Fruit fly (Drosophila melanogaster) whole organism, embryonic: ENCODE measurements around the gene CG14282.

ENCODE experiments used
- BEAF-32 ChIP-seq: fragments of 200-800 bp; sonication (Bioruptor generic); optimal IDR thresholded peaks from 3 replicates; lab custom pipeline; 2017; ENCODE audit warnings: missing biosample characterization, missing genetic modification characterization, mild to moderate bottlenecking, moderate library complexity, missing genetic modification reagents
- BtbVII ChIP-seq: fragments of 200-800 bp; sonication (Bioruptor generic); optimal IDR thresholded peaks from 3 replicates; lab custom pipeline; 2017; ENCODE audit warnings: missing biosample characterization, mild to moderate bottlenecking, missing genetic modification characterization
- CG10147 ChIP-seq: fragments of 200-800 bp; sonication (Bioruptor generic); optimal IDR thresholded peaks from 2 replicates; lab custom pipeline; 2019; ENCODE audit warnings: missing biosample characterization, mild to moderate bottlenecking, missing genetic modification characterization, moderate library complexity
- CG10543 ChIP-seq: fragments of 200-800 bp; sonication (Bioruptor generic); optimal IDR thresholded peaks from 3 replicates; lab custom pipeline; 2017; ENCODE audit warnings: missing biosample characterization, mild to moderate bottlenecking, missing genetic modification characterization, moderate library complexity
- CG13123 ChIP-seq: fragments of 200-800 bp; sonication (Bioruptor generic); optimal IDR thresholded peaks from 2 replicates; lab custom pipeline; 2016; ENCODE audit warnings: missing biosample characterization, missing genetic modification characterization
- CG15696 ChIP-seq: fragments of 200-800 bp; sonication (Bioruptor generic); optimal IDR thresholded peaks from 2 replicates; lab custom pipeline; 2019; ENCODE audit warnings: missing biosample characterization, mild to moderate bottlenecking, missing genetic modification characterization, moderate library complexity
- CG16863 ChIP-seq: fragments of 200-800 bp; sonication (Bioruptor generic); optimal IDR thresholded peaks from 3 replicates; lab custom pipeline; 2016; ENCODE audit warnings: missing biosample characterization, missing genetic modification characterization
- CG1792 ChIP-seq: fragments of 200-800 bp; sonication (Bioruptor generic); optimal IDR thresholded peaks from 2 replicates; lab custom pipeline; 2016; ENCODE audit warnings: missing biosample characterization, missing genetic modification characterization
- CG2202 ChIP-seq: fragments of 200-800 bp; sonication (Bioruptor generic); optimal IDR thresholded peaks from 2 replicates; lab custom pipeline; 2018; ENCODE audit warnings: missing biosample characterization, mild to moderate bottlenecking, missing genetic modification characterization
- CG3407 ChIP-seq: fragments of 200-800 bp; sonication (Bioruptor generic); optimal IDR thresholded peaks from 2 replicates; lab custom pipeline; 2018; ENCODE audit warnings: missing biosample characterization, mild to moderate bottlenecking, missing genetic modification characterization
- CG5953 ChIP-seq: fragments of 200-800 bp; sonication (Bioruptor generic); IDR thresholded peaks from 2 replicates; pipeline ENCODE4 v1.3.6; 2022; ENCODE audit warnings: missing biosample characterization, missing genetic modification characterization
- CG7372 ChIP-seq: fragments of 200-800 bp; sonication (Bioruptor generic); IDR thresholded peaks from 2 replicates; pipeline ENCODE4 v1.3.6; 2022; ENCODE audit warnings: missing biosample characterization, missing genetic modification characterization
- CG7987 ChIP-seq: fragments of 200-800 bp; sonication (Bioruptor generic); optimal IDR thresholded peaks from 2 replicates; lab custom pipeline; 2018; ENCODE audit warnings: missing biosample characterization, mild to moderate bottlenecking, missing genetic modification characterization, moderate library complexity
- CG9609 ChIP-seq: fragments of 200-800 bp; sonication (Bioruptor generic); optimal IDR thresholded peaks from 3 replicates; lab custom pipeline; 2016; ENCODE audit warnings: missing biosample characterization, missing genetic modification characterization
- CG9797 ChIP-seq: fragments of 200-800 bp; sonication (Bioruptor generic); optimal IDR thresholded peaks from 3 replicates; lab custom pipeline; 2018; ENCODE audit warnings: missing biosample characterization, mild to moderate bottlenecking, missing genetic modification characterization
- CG9876 ChIP-seq: fragments of 200-800 bp; sonication (Bioruptor generic); optimal IDR thresholded peaks from 2 replicates; lab custom pipeline; 2016; ENCODE audit warnings: missing biosample characterization, missing genetic modification characterization
- CG9932 ChIP-seq: fragments of 200-800 bp; sonication (Bioruptor generic); IDR thresholded peaks from 2 replicates; pipeline ENCODE4 v1.3.6; 2022; ENCODE audit warnings: missing biosample characterization, missing genetic modification characterization
- CrebB ChIP-seq: fragments of 200-800 bp; sonication (Bioruptor generic); optimal IDR thresholded peaks from 3 replicates; lab custom pipeline; 2018; ENCODE audit warnings: missing biosample characterization, mild to moderate bottlenecking, missing genetic modification characterization
- Dad ChIP-seq: fragments of 200-800 bp; sonication (Bioruptor generic); optimal IDR thresholded peaks from 3 replicates; lab custom pipeline; 2016; ENCODE audit warnings: missing biosample characterization, missing genetic modification characterization
- Drgx ChIP-seq: fragments of 200-800 bp; sonication (Bioruptor generic); IDR thresholded peaks from 2 replicates; pipeline ENCODE4 v1.3.6; 2022; ENCODE audit warnings: missing biosample characterization, missing genetic modification characterization
- Ets65A ChIP-seq: fragments of 200-800 bp; sonication (Bioruptor generic); peaks from one replicate; lab custom pipeline; 2016; ENCODE audit warnings: missing biosample characterization, missing genetic modification characterization
- Hr78 ChIP-seq, 2 experiments: fragments of 200-800 bp in 1 of 2; fragments of >200 bp in 1 of 2; sonication (Bioruptor generic) in 1 of 2; optimal IDR thresholded peaks; 2 replicates each; lab custom pipeline; 2017 to 2019; ENCODE audit warnings: missing biosample characterization in 2 of 2, missing genetic modification characterization in 2 of 2, mild to moderate bottlenecking in 1 of 2, moderate library complexity in 1 of 2
- Hsf ChIP-seq: fragments of 200-800 bp; sonication (Bioruptor generic); optimal IDR thresholded peaks from 3 replicates; lab custom pipeline; 2016; ENCODE audit warnings: missing biosample characterization, missing genetic modification characterization
- Max ChIP-seq: fragments of 200-800 bp; sonication (Bioruptor generic); optimal IDR thresholded peaks from 2 replicates; lab custom pipeline; 2016; ENCODE audit warnings: missing biosample characterization, mild to moderate bottlenecking, missing genetic modification characterization
- Mes4 ChIP-seq: fragments of 200-800 bp; sonication (Bioruptor generic); optimal IDR thresholded peaks from 2 replicates; lab custom pipeline; 2016; ENCODE audit warnings: missing biosample characterization, missing genetic modification characterization
- NC2β ChIP-seq: fragments of 200-800 bp; sonication (Bioruptor generic); optimal IDR thresholded peaks from 2 replicates; lab custom pipeline; 2016; ENCODE audit warnings: missing biosample characterization, missing genetic modification characterization
- Nf-YC ChIP-seq: fragments of 200-800 bp; optimal IDR thresholded peaks from 3 replicates; lab custom pipeline; 2019; ENCODE audit warnings: missing biosample characterization, mild to moderate bottlenecking, missing genetic modification characterization, moderate library complexity
- Rfx ChIP-seq: fragments of 200-800 bp; sonication (Bioruptor generic); IDR thresholded peaks from 2 replicates; pipeline ENCODE4 v1.3.6; 2022; ENCODE audit warnings: missing biosample characterization, missing genetic modification characterization
- Sox102F ChIP-seq: fragments of 200-800 bp; sonication (Bioruptor generic); optimal IDR thresholded peaks from 2 replicates; lab custom pipeline; 2018; ENCODE audit warnings: missing biosample characterization, mild to moderate bottlenecking, missing genetic modification characterization, moderate library complexity
- Sry-δ ChIP-seq: fragments of 200-800 bp; sonication (Bioruptor generic); optimal IDR thresholded peaks from 2 replicates; lab custom pipeline; 2016; ENCODE audit warnings: missing biosample characterization, missing genetic modification characterization
- Tbp ChIP-seq: fragments of >200 bp; optimal IDR thresholded peaks from 2 replicates; lab custom pipeline; 2018; ENCODE audit warnings: missing biosample characterization, missing genetic modification characterization
- ab ChIP-seq: fragments of 200-800 bp; sonication (Bioruptor generic); optimal IDR thresholded peaks from 2 replicates; lab custom pipeline; 2016; ENCODE audit warnings: missing biosample characterization, missing genetic modification characterization
- ash1 ChIP-seq: fragments of 200-800 bp; sonication (Bioruptor generic); optimal IDR thresholded peaks from 2 replicates; lab custom pipeline; 2018; ENCODE audit warnings: missing biosample characterization, mild to moderate bottlenecking, missing genetic modification characterization
- az2 ChIP-seq: fragments of 200-800 bp; sonication (Bioruptor generic); optimal IDR thresholded peaks from 3 replicates; lab custom pipeline; 2016; ENCODE audit warnings: missing biosample characterization, missing genetic modification characterization
- dmrt11E ChIP-seq: fragments of 200-800 bp; sonication (Bioruptor generic); optimal IDR thresholded peaks from 3 replicates; lab custom pipeline; 2018; ENCODE audit warnings: missing biosample characterization, mild to moderate bottlenecking, missing genetic modification characterization, moderate library complexity
- dysf ChIP-seq: fragments of 200-800 bp; sonication (Bioruptor generic); IDR thresholded peaks from 3 replicates; pipeline ENCODE4 v1.3.6; 2022; ENCODE audit warnings: missing biosample characterization, missing genetic modification characterization
- fd3F ChIP-seq: fragments of 200-800 bp; sonication (Bioruptor generic); optimal IDR thresholded peaks from 2 replicates; lab custom pipeline; 2018; ENCODE audit warnings: missing biosample characterization, mild to moderate bottlenecking, missing genetic modification characterization, moderate library complexity
- ken ChIP-seq: fragments of 200-800 bp; sonication (Bioruptor generic); IDR thresholded peaks from 3 replicates; pipeline ENCODE4 v1.3.6; 2022; ENCODE audit warnings: missing biosample characterization, missing genetic modification characterization
- maf-S ChIP-seq: fragments of 200-800 bp; sonication (Bioruptor generic); optimal IDR thresholded peaks from 2 replicates; lab custom pipeline; 2016; ENCODE audit warnings: missing biosample characterization, missing genetic modification characterization
- nerfin-1 ChIP-seq: fragments of 200-800 bp; sonication (Bioruptor generic); optimal IDR thresholded peaks from 3 replicates; lab custom pipeline; 2019; ENCODE audit warnings: missing biosample characterization, mild to moderate bottlenecking, missing genetic modification characterization, moderate library complexity
- onecut ChIP-seq: fragments of 200-800 bp; sonication (Bioruptor generic); IDR thresholded peaks from 2 replicates; pipeline ENCODE4 v1.3.6; 2022; ENCODE audit warnings: missing biosample characterization, missing genetic modification characterization
- phol ChIP-seq: fragments of 200-800 bp; sonication (Bioruptor generic); optimal IDR thresholded peaks from 3 replicates; lab custom pipeline; 2018; ENCODE audit warnings: missing biosample characterization, mild to moderate bottlenecking, missing genetic modification characterization, moderate library complexity
- pros ChIP-seq: fragments of 200-800 bp; sonication (Bioruptor generic); optimal IDR thresholded peaks from 3 replicates; lab custom pipeline; 2019; ENCODE audit warnings: missing biosample characterization, mild to moderate bottlenecking, missing genetic modification characterization, moderate library complexity
- psq ChIP-seq: fragments of 200-800 bp; sonication (Bioruptor generic); optimal IDR thresholded peaks from 2 replicates; lab custom pipeline; 2017; ENCODE audit warnings: missing biosample characterization, missing genetic modification characterization
- sens ChIP-seq: fragments of 200-800 bp; sonication (Bioruptor generic); peaks from one replicate; lab custom pipeline; 2016; ENCODE audit warnings: missing biosample characterization, missing genetic modification characterization
- slou ChIP-seq: fragments of 200-800 bp; sonication (Bioruptor generic); optimal IDR thresholded peaks from 3 replicates; lab custom pipeline; 2016; ENCODE audit warnings: missing biosample characterization, missing genetic modification characterization
- tap ChIP-seq: fragments of 200-800 bp; optimal IDR thresholded peaks from 3 replicates; lab custom pipeline; 2019; ENCODE audit warnings: missing biosample characterization, mild to moderate bottlenecking, missing genetic modification characterization, moderate library complexity
- wdn ChIP-seq: fragments of 200-800 bp; sonication (Bioruptor generic); IDR thresholded peaks from 2 replicates; pipeline ENCODE4 v1.3.6; 2022; ENCODE audit warnings: missing biosample characterization, missing genetic modification characterization
- wor ChIP-seq: fragments of 200-800 bp; sonication (Bioruptor generic); IDR thresholded peaks from 2 replicates; pipeline ENCODE4 v1.3.6; 2022; ENCODE audit warnings: missing biosample characterization, missing genetic modification characterization
- zfh2 ChIP-seq: fragments of 200-800 bp; sonication (Bioruptor generic); optimal IDR thresholded peaks from 2 replicates; lab custom pipeline; 2016; ENCODE audit warnings: missing biosample characterization, missing genetic modification characterization

The CG14282 gene

dm6 chr3R:19226137-19226873 is 49.5 kb downstream of the CG14282 start, which contains the start of gene vib (continued):
- TF ChIP-seq CG7987 (GFP tag; lab: Kevin White, UChicago) (peak; percentile 60), CG5953 (GFP tag; lab: Robert Waterston, UW) (no peak), sens (peak; percentile 47), dmrt11E (tag; lab: Kevin White, UChicago) (peak; percentile 29), az2 (GFP tag; lab: Kevin White, UChicago) (peak; percentile 49), CrebB (peak; percentile 44), Hr78 (GFP tag; optimal IDR thresholded peaks at IDR 0.05; lab: Kevin White, UChicago) (no peak), slou (GFP tag; lab: Kevin White, UChicago) (no peak), Dad (GFP tag; lab: Kevin White, UChicago) (no peak), Rfx (GFP tag; lab: Robert Waterston, UW) (peak; percentile 77), Drgx (peak; percentile 40; the same call in 1 of the 2 replicates), CG2202 (tag; lab: Kevin White, UChicago) (peak; percentile 9), Sox102F (GFP tag; lab: Kevin White, UChicago) (peak; percentile 43), CG10147 (peak; percentile 35), fd3F (GFP tag; lab: Kevin White, UChicago) (peak; percentile 0), CG7372 (GFP tag; lab: Robert Waterston, UW) (no peak), ab (GFP tag; lab: Kevin White, UChicago) (no peak), pros (no peak), CG9609 (no peak), CG9932 (GFP tag; lab: Robert Waterston, UW) (peak; percentile 77), tap (tag; lab: Kevin White, UChicago) (peak; percentile 51), wdn (GFP tag; lab: Robert Waterston, UW) (0 out of 2 replicates have a peak, but pooled peaks have one; percentile 4), BEAF-32 (GFP tag; lab: Kevin White, UChicago) (peak; percentile 86), CG1792 (no peak), onecut (GFP tag; lab: Robert Waterston, UW) (peak; percentile 72), ken (GFP tag; lab: Robert Waterston, UW) (0 out of 3 replicates have a peak, but pooled peaks have one; percentile 27), psq (no peak), CG13123 (GFP tag; lab: Kevin White, UChicago) (no peak), CG9876 (no peak), CG15696 (tag; lab: Kevin White, UChicago) (peak; percentile 53), CG9797 (peak; percentile 76), Nf-YC (no peak), CG3407 (GFP tag; lab: Kevin White, UChicago) (no peak), zfh2 (peak; percentile 30), Mes4 (no peak), phol (tag; lab: Kevin White, UChicago) (peak; percentile 45), CG16863 (GFP tag; lab: Kevin White, UChicago) (peak; percentile 18), Max (peak; percentile 35), Tbp (GFP tag; lab: Kevin White, UChicago) (no peak), BtbVII (GFP tag; lab: Kevin White, UChicago) (peak; percentile 49), wor (GFP tag; lab: Robert Waterston, UW) (no peak), NC2β (GFP tag; lab: Kevin White, UChicago) (peak; percentile 34), maf-S (GFP tag; lab: Kevin White, UChicago) (no peak), dysf (peak; percentile 32; the same call in 1 of the 3 replicates), nerfin-1 (tag; lab: Kevin White, UChicago) (peak; percentile 38), Sry-δ (peak; percentile 92), ash1 (GFP tag; lab: Kevin White, UChicago) (peak; percentile 15), Hsf (peak; percentile 43), CG10543 (GFP tag; lab: Kevin White, UChicago) (peak; percentile 32), Ets65A (peak; percentile 52)
